Worm (Caenorhabditis elegans) whole organism, L1 larva: ENCODE measurements around the gene Y41C4A.11.

Experiments used
- aly-2 ChIP-seq: fragments of 150-350 bp; optimal IDR thresholded peaks from 2 replicates; lab custom pipeline; 2014; ENCODE audit warnings: missing biosample characterization, missing genetic modification characterization
- elt-2 ChIP-seq: sonication (generic microtip); optimal IDR thresholded peaks from 2 replicates; lab custom pipeline; 2016; ENCODE audit warnings: missing genetic modification characterization, mild to moderate bottlenecking, inconsistent platforms, missing compliant biosample characterization, missing genetic modification reagents
- nhr-11 ChIP-seq: fragments of 150-350 bp; optimal IDR thresholded peaks from 2 replicates; lab custom pipeline; 2014; ENCODE audit warnings: missing biosample characterization, missing genetic modification characterization

DNA sequence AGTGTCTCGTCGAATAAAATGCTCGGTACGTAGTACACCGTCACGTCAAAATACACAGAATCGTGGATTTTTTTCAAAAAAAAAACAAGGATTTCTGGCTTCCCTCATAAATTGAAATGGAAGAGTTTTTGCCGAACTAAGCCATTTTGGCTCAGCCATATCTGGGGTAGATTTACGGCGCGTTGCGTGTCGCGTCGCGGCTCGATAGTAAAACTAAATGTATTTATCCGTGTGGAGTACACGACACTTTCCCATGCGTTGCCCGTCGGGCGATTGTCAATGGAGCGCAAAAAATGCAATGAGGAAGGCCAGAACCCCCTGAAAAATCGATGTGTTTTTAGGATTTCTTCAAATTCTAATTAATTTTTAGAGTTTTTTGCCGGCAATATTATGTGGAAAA lies 30.6 kb downstream of the Y41C4A.11 start:
- TF ChIP-seq elt-2 = no peak
- no peak for TF ChIP-seq nhr-11 (tag; lab: Kevin White, UChicago)
- no peak for TF ChIP-seq aly-2
